Worm (Caenorhabditis elegans): ENCODE results near the gene C06H5.11.
"Not testable (repeated sequence)": the region's sequence is repeated elsewhere in the genome, so short reads cannot be mapped to it uniquely, and the experiment has no call there.

ce11 chrV:17903829-17904228, 10.0 kb upstream of the C06H5.11 start, which contains the start of gene C06H5.14:
- TF ChIP-seq hmg-20 (GFP tag; IDR thresholded peaks at IDR 0.05); lin-26 (GFP tag; IDR thresholded peaks at IDR 0.05); atf-7 (tag; optimal IDR thresholded peaks at IDR 0.05): not testable (repeated sequence)

Measured in whole organism, young adult.